Worm (Caenorhabditis elegans) whole organism, L4 larva: ENCODE measurements around the gene ifa-4.

Source experiments
- D1046.2 ChIP-seq: fragments of 200-800 bp; sonication (Bioruptor generic); IDR thresholded peaks from 2 replicates; pipeline ENCODE4 v1.3.6; 2022; ENCODE audit warnings: missing genetic modification characterization, missing compliant biosample characterization
- F37D6.2 ChIP-seq: sonication (generic microtip); optimal IDR thresholded peaks from 2 replicates; lab custom pipeline; 2016; ENCODE audit warnings: mild to moderate bottlenecking, missing genetic modification characterization, missing compliant biosample characterization
- F44E2.7 ChIP-seq: fragments of 200-800 bp; sonication (Bioruptor generic); IDR thresholded peaks from 2 replicates; pipeline ENCODE4 v2.1.2; 2022; ENCODE audit warnings: missing genetic modification characterization, missing compliant biosample characterization
- T26A8.4 ChIP-seq: fragments of 200-800 bp; sonication (Bioruptor generic); IDR thresholded peaks from 2 replicates; pipeline ENCODE4 v1.3.6; 2022; ENCODE audit warnings: missing genetic modification characterization, missing compliant biosample characterization
- arid-1 ChIP-seq: fragments of 200-800 bp; sonication (Bioruptor generic); conservative IDR thresholded peaks from 2 replicates; pipeline ENCODE4 v1.3.6; 2022; ENCODE audit warnings: missing genetic modification reagents, missing genetic modification characterization, missing compliant biosample characterization
- attf-4 ChIP-seq: sonication (generic microtip); optimal IDR thresholded peaks from 3 replicates; lab custom pipeline; 2017; ENCODE audit warnings: missing biosample characterization, missing genetic modification characterization
- ceh-20 ChIP-seq: fragments of 200-800 bp; sonication (Bioruptor generic); IDR thresholded peaks from 2 replicates; pipeline ENCODE4 v1.3.6; 2022; ENCODE audit warnings: missing genetic modification reagents, missing genetic modification characterization, missing compliant biosample characterization
- ceh-44 ChIP-seq: fragments of 200-800 bp; sonication (Bioruptor generic); IDR thresholded peaks from 2 replicates; pipeline ENCODE4 v1.3.6; 2022; ENCODE audit warnings: missing genetic modification reagents, missing genetic modification characterization, missing compliant biosample characterization
- daf-16 ChIP-seq, 3 experiments: sonication (generic microtip); optimal IDR thresholded peaks; 2 replicates each; lab custom pipeline; 2016 to 2017; ENCODE audit warnings: missing genetic modification characterization in 3 of 3, missing genetic modification reagents in 3 of 3, mild to moderate bottlenecking in 2 of 3, missing compliant biosample characterization in 2 of 3, missing biosample characterization in 1 of 3, moderate library complexity in 1 of 3
- daf-8 ChIP-seq: fragments of 200-800 bp; sonication (Bioruptor generic); IDR thresholded peaks from 2 replicates; pipeline ENCODE4 v1.3.6; 2022; ENCODE audit warnings: missing genetic modification characterization, missing compliant biosample characterization
- dmd-8 ChIP-seq: fragments of 200-800 bp; sonication (Bioruptor generic); IDR thresholded peaks from 2 replicates; pipeline ENCODE4 v1.3.6; 2022; ENCODE audit warnings: missing genetic modification characterization, missing compliant biosample characterization
- dpl-1 ChIP-seq: fragments of 150-350 bp; optimal IDR thresholded peaks from 2 replicates; lab custom pipeline; 2014; ENCODE audit warnings: missing biosample characterization, missing genetic modification reagents, missing genetic modification characterization
- dve-1 ChIP-seq: sonication (generic microtip); optimal IDR thresholded peaks from 2 replicates; lab custom pipeline; 2017; ENCODE audit warnings: antibody characterized with exemption, mild to moderate bottlenecking, missing genetic modification characterization, missing compliant biosample characterization; ENCODE audit not compliant: insufficient read depth
- hlh-11 ChIP-seq: fragments of 200-800 bp; sonication (Bioruptor generic); optimal IDR thresholded peaks from 2 replicates; lab custom pipeline; 2018; ENCODE audit warnings: mild to moderate bottlenecking, missing genetic modification characterization, missing compliant biosample characterization
- jun-1 ChIP-seq: fragments of 150-350 bp; optimal IDR thresholded peaks from 2 replicates; lab custom pipeline; 2014; ENCODE audit warnings: missing biosample characterization, missing genetic modification reagents, missing genetic modification characterization
- lin-1 ChIP-seq: fragments of 200-800 bp; sonication (Bioruptor generic); IDR thresholded peaks from 2 replicates; pipeline ENCODE4 v1.3.6; 2022; ENCODE audit warnings: missing genetic modification reagents, missing genetic modification characterization, missing compliant biosample characterization
- lin-38 ChIP-seq: fragments of 200-800 bp; sonication (Bioruptor generic); IDR thresholded peaks from 2 replicates; pipeline ENCODE4 v1.3.6; 2022; ENCODE audit warnings: missing genetic modification reagents, missing genetic modification characterization, missing compliant biosample characterization
- lin-39 ChIP-seq: fragments of 150-350 bp; optimal IDR thresholded peaks from 2 replicates; lab custom pipeline; 2014; ENCODE audit warnings: missing biosample characterization, missing genetic modification reagents, missing genetic modification characterization
- lir-3 ChIP-seq: sonication (generic microtip); optimal IDR thresholded peaks from 2 replicates; lab custom pipeline; 2016; ENCODE audit warnings: mild to moderate bottlenecking, missing genetic modification characterization, missing compliant biosample characterization
- madf-5 ChIP-seq, 2 experiments: fragments of 200-800 bp; sonication (Bioruptor generic); IDR thresholded peaks; 2 replicates each; pipeline ENCODE4 v1.3.6; 2022; ENCODE audit warnings: missing compliant biosample characterization in 2 of 2, missing genetic modification characterization in 2 of 2
- mdt-29 ChIP-seq: fragments of 200-800 bp; sonication (Bioruptor generic); IDR thresholded peaks from 2 replicates; pipeline ENCODE4 v1.3.6; 2022; ENCODE audit warnings: missing genetic modification reagents, missing genetic modification characterization, missing compliant biosample characterization
- mxl-2 ChIP-seq: fragments of 200-800 bp; sonication (Bioruptor generic); conservative IDR thresholded peaks from 2 replicates; pipeline ENCODE4 v1.3.6; 2022; ENCODE audit warnings: missing genetic modification reagents, missing genetic modification characterization, missing compliant biosample characterization
- nhr-25 ChIP-seq: sonication (generic microtip); optimal IDR thresholded peaks from 2 replicates; lab custom pipeline; 2017; ENCODE audit warnings: missing genetic modification characterization, mild to moderate bottlenecking, missing compliant biosample characterization, antibody characterized with exemption, moderate library complexity, borderline replicate concordance; ENCODE audit not compliant: insufficient read depth
- nhr-28 ChIP-seq: fragments of 150-350 bp; optimal IDR thresholded peaks from 2 replicates; lab custom pipeline; 2014; ENCODE audit warnings: missing biosample characterization, missing genetic modification characterization
- nhr-42 ChIP-seq: fragments of 200-800 bp; sonication (Bioruptor generic); IDR thresholded peaks from 2 replicates; pipeline ENCODE4 v1.3.6; 2022; ENCODE audit warnings: missing genetic modification characterization, missing compliant biosample characterization
- nhr-48 ChIP-seq: sonication (generic microtip); optimal IDR thresholded peaks from 2 replicates; lab custom pipeline; 2016; ENCODE audit warnings: mild to moderate bottlenecking, missing genetic modification characterization, missing compliant biosample characterization
- nhr-76 ChIP-seq: fragments of 150-350 bp; optimal IDR thresholded peaks from 2 replicates; lab custom pipeline; 2014; ENCODE audit warnings: missing biosample characterization, missing genetic modification characterization
- pha-4 ChIP-seq, 2 experiments: fragments of 150-350 bp in 1 of 2; fragments of 200-800 bp in 1 of 2; sonication (Bioruptor generic) in 1 of 2; IDR thresholded peaks in 1 of 2; optimal IDR thresholded peaks in 1 of 2; 2 replicates each; pipeline versions ENCODE4 v1.3.6 to Lab custom; 2014 to 2022; ENCODE audit warnings: missing genetic modification characterization in 2 of 2, missing genetic modification reagents in 2 of 2, missing biosample characterization in 1 of 2, missing compliant biosample characterization in 1 of 2
- pqm-1 ChIP-seq: sonication (generic microtip); optimal IDR thresholded peaks from 2 replicates; lab custom pipeline; 2017; ENCODE audit warnings: missing biosample characterization, missing genetic modification characterization
- saeg-2 ChIP-seq: fragments of 200-800 bp; sonication (Bioruptor generic); IDR thresholded peaks from 2 replicates; pipeline ENCODE4 v1.3.6; 2022; ENCODE audit warnings: missing genetic modification reagents, missing genetic modification characterization, missing compliant biosample characterization
- spr-1 ChIP-seq: sonication (generic microtip); optimal IDR thresholded peaks from 2 replicates; lab custom pipeline; 2016; ENCODE audit warnings: mild to moderate bottlenecking, missing genetic modification characterization, missing compliant biosample characterization
- unc-130 ChIP-seq: sonication (generic microtip); optimal IDR thresholded peaks from 2 replicates; lab custom pipeline; 2016; ENCODE audit warnings: missing genetic modification reagents, missing genetic modification characterization, missing compliant biosample characterization
- unc-62 ChIP-seq, 3 experiments: fragments of 150-350 bp in 1 of 3; sonication (generic microtip); optimal IDR thresholded peaks in 2 of 3; peaks in 1 of 3; 1 replicate in 1 of 3; 2 replicates in 2 of 3; lab custom pipeline; 2014 to 2017; ENCODE audit warnings: missing biosample characterization in 3 of 3, missing genetic modification characterization in 3 of 3, missing genetic modification reagents in 3 of 3, missing genotype in 1 of 3
- vab-7 ChIP-seq: fragments of 200-800 bp; sonication (Bioruptor generic); IDR thresholded peaks from 2 replicates; pipeline ENCODE4 v1.3.6; 2022; ENCODE audit warnings: missing genetic modification reagents, missing genetic modification characterization, missing compliant biosample characterization
- zip-2 ChIP-seq: fragments of 150-350 bp; optimal IDR thresholded peaks from 2 replicates; lab custom pipeline; 2014; ENCODE audit warnings: missing biosample characterization, missing genetic modification characterization

Gene ifa-4

ce11 chrX:4928118-4928517 lies 12.3 kb upstream of the ifa-4 start (continued):
- TF ChIP-seq dve-1 (tag; lab: Kevin White, UChicago) (peak; percentile 42), nhr-76 (no peak), arid-1 (GFP tag; lab: Robert Waterston, UW) (no peak), spr-1 (tag; lab: Kevin White, UChicago) (no peak), hlh-11 (tag; lab: Kevin White, UChicago) (peak; percentile 57), lin-39 (tag; lab: Kevin White, UChicago) (no peak), mxl-2 (GFP tag; lab: Robert Waterston, UW) (no peak), vab-7 (GFP tag; lab: Robert Waterston, UW) (no peak), T26A8.4 (GFP tag; lab: Robert Waterston, UW) (no peak), madf-5 (GFP tag; IDR thresholded peaks at IDR 0.05; lab: Robert Waterston, UW) (no peak), nhr-28 (tag; lab: Kevin White, UChicago) (peak; percentile 10), attf-4 (no peak), daf-16 (GFP tag; optimal IDR thresholded peaks at IDR 0.05; lab: Kevin White, UChicago) (no peak), daf-16 (tag; optimal IDR thresholded peaks at IDR 0.05; lab: Kevin White, UChicago) (peak; percentile 63), mdt-29 (GFP tag; lab: Robert Waterston, UW) (no peak), jun-1 (tag; lab: Kevin White, UChicago) (no peak), dmd-8 (no peak), pqm-1 (tag; lab: Kevin White, UChicago) (peak; percentile 76), nhr-25 (tag; lab: Kevin White, UChicago) (no peak), unc-130 (GFP tag; lab: Kevin White, UChicago) (no peak)
- TF ChIP-seq, all 104 proteins: peak for 6

- TF ChIP-seq saeg-2 (GFP tag; lab: Robert Waterston, UW) (no peak), ceh-44 (GFP tag; lab: Robert Waterston, UW) (no peak), D1046.2 (GFP tag; lab: Robert Waterston, UW) (no peak), daf-8 (GFP tag; lab: Robert Waterston, UW) (no peak), F37D6.2 (tag; lab: Kevin White, UChicago) (no peak), dve-1 (tag; lab: Kevin White, UChicago) (no peak), lin-38 (GFP tag; lab: Robert Waterston, UW) (no peak), pha-4 (GFP tag; IDR thresholded peaks at IDR 0.05; lab: Robert Waterston, UW) (no peak), pha-4 (tag; optimal IDR thresholded peaks at IDR 0.05; lab: Kevin White, UChicago) (no peak), nhr-42 (GFP tag; lab: Robert Waterston, UW) (no peak), lin-1 (no peak), ceh-20 (GFP tag; lab: Robert Waterston, UW) (no peak), nhr-48 (tag; lab: Kevin White, UChicago) (no peak), mxl-2 (GFP tag; lab: Robert Waterston, UW) (no peak), lir-3 (tag; lab: Kevin White, UChicago) (no peak), pqm-1 (tag; lab: Kevin White, UChicago) (no peak), T26A8.4 (GFP tag; lab: Robert Waterston, UW) (no peak)
Measured at ce11 chrX:4920942-4921540, 5.3 kb upstream of the ifa-4 start, which contains the start of gene K05B2.4. Gene K05B2.4 (minus strand): TSS chrX:4920992.

ce11 chrX:4914464-4914863 lies 1.3 kb downstream of the ifa-4 start:
- peak in 1 of 2 experiments; percentile 81 for TF ChIP-seq unc-62 (GFP tag; optimal IDR thresholded peaks at IDR 0.05 in 1 of 2; lab: Kevin White, UChicago)
- TF ChIP-seq unc-62 (tag; optimal IDR thresholded peaks at IDR 0.05; lab: Kevin White, UChicago), result no peak
- no peak for TF ChIP-seq nhr-28 (tag; lab: Kevin White, UChicago)
- no peak for TF ChIP-seq F44E2.7 (GFP tag; lab: Robert Waterston, UW)
- TF ChIP-seq saeg-2 (GFP tag; lab: Robert Waterston, UW), result no peak
- no peak for TF ChIP-seq zip-2
- no peak for TF ChIP-seq dpl-1 (GFP tag; lab: Kevin White, UChicago)
